Fruit fly (Drosophila melanogaster) whole organism, embryonic: ENCODE results near the gene CG14153.

ENCODE experiments used
- ATbp ChIP-seq: fragments of 200-800 bp; sonication (Bioruptor generic); optimal IDR thresholded peaks from 2 replicates; lab custom pipeline; 2017; ENCODE audit warnings: missing biosample characterization, mild to moderate bottlenecking, missing genetic modification characterization, missing genetic modification reagents
- Ada2b ChIP-seq: fragments of 200-800 bp; sonication (Bioruptor generic); IDR thresholded peaks from 2 replicates; pipeline ENCODE4 v1.3.6; 2022; ENCODE audit warnings: missing biosample characterization, missing genetic modification characterization
- Bgb ChIP-seq: fragments of 200-800 bp; sonication (Bioruptor generic); IDR thresholded peaks from 2 replicates; pipeline ENCODE4 v1.3.6; 2022; ENCODE audit warnings: missing biosample characterization, missing genetic modification characterization; ENCODE audit not compliant: partially characterized antibody
- CG10979 ChIP-seq: fragments of 200-800 bp; sonication (Bioruptor generic); optimal IDR thresholded peaks from 2 replicates; lab custom pipeline; 2018; ENCODE audit warnings: missing biosample characterization, mild to moderate bottlenecking, missing genetic modification characterization, moderate library complexity
- CG1233 ChIP-seq: fragments of 200-800 bp; sonication (Bioruptor generic); optimal IDR thresholded peaks from 4 replicates; lab custom pipeline; 2018; ENCODE audit warnings: missing biosample characterization, mild to moderate bottlenecking, missing genetic modification characterization
- CG13894 ChIP-seq: fragments of 200-800 bp; sonication (Bioruptor generic); optimal IDR thresholded peaks from 3 replicates; lab custom pipeline; 2018; ENCODE audit warnings: missing biosample characterization, mild to moderate bottlenecking, missing genetic modification characterization, moderate library complexity
- CG15514 ChIP-seq: fragments of 200-800 bp; sonication (Bioruptor generic); optimal IDR thresholded peaks from 3 replicates; lab custom pipeline; 2017; ENCODE audit warnings: missing biosample characterization, missing genetic modification characterization, mild to moderate bottlenecking, moderate library complexity, missing genetic modification reagents
- CG2129 ChIP-seq: fragments of 200-800 bp; sonication (Bioruptor generic); IDR thresholded peaks from 2 replicates; pipeline ENCODE4 v1.3.6; 2022; ENCODE audit warnings: missing biosample characterization, missing genetic modification characterization; ENCODE audit not compliant: partially characterized antibody
- CG2678 ChIP-seq: fragments of 200-800 bp; sonication (Bioruptor generic); optimal IDR thresholded peaks from 3 replicates; lab custom pipeline; 2019; ENCODE audit warnings: missing biosample characterization, mild to moderate bottlenecking, missing genetic modification characterization, moderate library complexity
- CG31441 ChIP-seq: fragments of 200-800 bp; sonication (Bioruptor generic); IDR thresholded peaks from 2 replicates; pipeline ENCODE4 v1.3.6; 2022; ENCODE audit warnings: missing biosample characterization, missing genetic modification characterization
- CG3281 ChIP-seq: fragments of 200-800 bp; sonication (Bioruptor generic); optimal IDR thresholded peaks from 3 replicates; lab custom pipeline; 2017; ENCODE audit warnings: missing biosample characterization, mild to moderate bottlenecking, missing genetic modification characterization
- CG33557 ChIP-seq: fragments of 200-800 bp; sonication (Bioruptor generic); optimal IDR thresholded peaks from 2 replicates; lab custom pipeline; 2019; ENCODE audit warnings: missing biosample characterization, mild to moderate bottlenecking, missing genetic modification characterization, moderate library complexity
- CG34224 ChIP-seq: fragments of 200-800 bp; sonication (Bioruptor generic); IDR thresholded peaks from 3 replicates; pipeline ENCODE4 v1.3.6; 2022; ENCODE audit warnings: missing biosample characterization, missing genetic modification characterization; ENCODE audit not compliant: partially characterized antibody
- CG43689 ChIP-seq: fragments of 200-800 bp; sonication (Bioruptor generic); IDR thresholded peaks from 2 replicates; pipeline ENCODE4 v1.3.6; 2022; ENCODE audit warnings: missing biosample characterization, missing genetic modification characterization
- CG8089 ChIP-seq: fragments of 200-800 bp; sonication (Bioruptor generic); optimal IDR thresholded peaks from 3 replicates; lab custom pipeline; 2016; ENCODE audit warnings: missing biosample characterization, missing genetic modification characterization
- CG8290 ChIP-seq, 3 experiments: fragments of 200-800 bp; sonication (Bioruptor generic); optimal IDR thresholded peaks; 2 replicates each; lab custom pipeline; 2016 to 2019; ENCODE audit warnings: missing biosample characterization in 3 of 3, missing genetic modification characterization in 3 of 3, mild to moderate bottlenecking in 2 of 3, moderate library complexity in 1 of 3
- CG8359 ChIP-seq: fragments of 200-800 bp; sonication (Bioruptor generic); optimal IDR thresholded peaks from 2 replicates; lab custom pipeline; 2017; ENCODE audit warnings: missing biosample characterization, mild to moderate bottlenecking, missing genetic modification characterization, borderline replicate concordance
- CG8478 ChIP-seq: fragments of >200 bp; optimal IDR thresholded peaks from 2 replicates; lab custom pipeline; 2018
- CG8944 ChIP-seq: fragments of 200-800 bp; sonication (Bioruptor generic); optimal IDR thresholded peaks from 3 replicates; lab custom pipeline; 2016; ENCODE audit warnings: missing biosample characterization, missing genetic modification characterization
- Dll ChIP-seq: fragments of 200-800 bp; sonication (Bioruptor generic); IDR thresholded peaks from 4 replicates; pipeline ENCODE4 v1.3.6; 2022; ENCODE audit warnings: missing biosample characterization, missing genetic modification characterization; ENCODE audit not compliant: partially characterized antibody
- Doc3 ChIP-seq: fragments of 200-800 bp; sonication (Bioruptor generic); IDR thresholded peaks from 3 replicates; pipeline ENCODE4 v1.3.6; 2022; ENCODE audit warnings: missing biosample characterization, missing genetic modification characterization; ENCODE audit not compliant: partially characterized antibody
- Dref ChIP-seq: fragments of 200-800 bp; sonication (Bioruptor generic); IDR thresholded peaks from 2 replicates; pipeline ENCODE4 v1.3.6; 2022; ENCODE audit warnings: missing biosample characterization, missing genetic modification characterization
- E2f1 ChIP-seq: fragments of 200-800 bp; sonication (Bioruptor generic); IDR thresholded peaks from 2 replicates; pipeline ENCODE4 v1.3.6; 2022; ENCODE audit warnings: missing biosample characterization, missing genetic modification characterization
- E2f2 ChIP-seq: fragments of 200-800 bp; sonication (Bioruptor generic); IDR thresholded peaks from 2 replicates; pipeline ENCODE4 v1.3.6; 2022; ENCODE audit warnings: missing biosample characterization, missing genetic modification characterization
- Elba2 ChIP-seq: fragments of 200-800 bp; sonication (Bioruptor generic); optimal IDR thresholded peaks from 3 replicates; lab custom pipeline; 2016; ENCODE audit warnings: missing biosample characterization, missing genetic modification characterization
- Meics ChIP-seq: fragments of 200-800 bp; sonication (Bioruptor generic); optimal IDR thresholded peaks from 2 replicates; lab custom pipeline; 2017; ENCODE audit warnings: missing biosample characterization, mild to moderate bottlenecking, missing genetic modification characterization
- PHDP ChIP-seq: fragments of 200-800 bp; sonication (Bioruptor generic); optimal IDR thresholded peaks from 3 replicates; lab custom pipeline; 2018; ENCODE audit warnings: missing biosample characterization, mild to moderate bottlenecking, missing genetic modification characterization, moderate library complexity
- Rfx ChIP-seq: fragments of 200-800 bp; sonication (Bioruptor generic); IDR thresholded peaks from 2 replicates; pipeline ENCODE4 v1.3.6; 2022; ENCODE audit warnings: missing biosample characterization, missing genetic modification characterization
- Side ChIP-seq: fragments of 200-800 bp; sonication (Bioruptor generic); optimal IDR thresholded peaks from 2 replicates; lab custom pipeline; 2016; ENCODE audit warnings: missing biosample characterization, missing genetic modification characterization
- Sry-β ChIP-seq: fragments of 200-800 bp; sonication (Bioruptor generic); optimal IDR thresholded peaks from 2 replicates; lab custom pipeline; 2018; ENCODE audit warnings: missing biosample characterization, mild to moderate bottlenecking, missing genetic modification characterization, moderate library complexity
- Sry-δ ChIP-seq: fragments of 200-800 bp; sonication (Bioruptor generic); optimal IDR thresholded peaks from 2 replicates; lab custom pipeline; 2016; ENCODE audit warnings: missing biosample characterization, missing genetic modification characterization
- Stat92E ChIP-seq, 3 experiments: fragments of >200 bp in 2 of 3; fragments of 200-800 bp in 1 of 3; sonication (Bioruptor generic) in 1 of 3; optimal IDR thresholded peaks; 2 replicates each; lab custom pipeline; 2017 to 2019; ENCODE audit warnings: missing biosample characterization in 3 of 3, missing genetic modification characterization in 3 of 3, mild to moderate bottlenecking in 1 of 3, moderate library complexity in 1 of 3
- TFAM ChIP-seq: fragments of 200-800 bp; sonication (Bioruptor generic); optimal IDR thresholded peaks from 2 replicates; lab custom pipeline; 2017; ENCODE audit warnings: missing biosample characterization, missing genetic modification characterization, inconsistent platforms
- Trl ChIP-seq, 3 experiments: fragments of >200 bp in 2 of 3; fragments of 200-800 bp in 1 of 3; sonication (Bioruptor generic) in 1 of 3; optimal IDR thresholded peaks; 2 replicates in 1 of 3; 3 replicates in 2 of 3; lab custom pipeline; 2016 to 2017; ENCODE audit warnings: missing biosample characterization in 1 of 3, missing genetic modification characterization in 1 of 3
- YL-1 ChIP-seq: fragments of 200-800 bp; sonication (Bioruptor generic); optimal IDR thresholded peaks from 3 replicates; lab custom pipeline; 2017; ENCODE audit warnings: missing biosample characterization, mild to moderate bottlenecking, missing genetic modification characterization
- ap ChIP-seq: fragments of 200-800 bp; sonication (Bioruptor generic); IDR thresholded peaks from 2 replicates; pipeline ENCODE4 v1.3.6; 2022; ENCODE audit warnings: missing biosample characterization, missing genetic modification characterization
- cato ChIP-seq: fragments of 200-800 bp; sonication (Bioruptor generic); optimal IDR thresholded peaks from 2 replicates; lab custom pipeline; 2016; ENCODE audit warnings: missing biosample characterization, missing genetic modification characterization, borderline replicate concordance
- cwo ChIP-seq: fragments of 200-800 bp; sonication (Bioruptor generic); optimal IDR thresholded peaks from 3 replicates; lab custom pipeline; 2017; ENCODE audit warnings: missing biosample characterization, missing genetic modification characterization, mild to moderate bottlenecking, moderate library complexity, missing genetic modification reagents
- fru ChIP-seq: fragments of >200 bp; optimal IDR thresholded peaks from 2 replicates; lab custom pipeline; 2017
- her ChIP-seq: fragments of 200-800 bp; sonication (Bioruptor generic); optimal IDR thresholded peaks from 2 replicates; lab custom pipeline; 2016; ENCODE audit warnings: missing biosample characterization, missing genetic modification characterization
- mld ChIP-seq: fragments of 200-800 bp; sonication (Bioruptor generic); IDR thresholded peaks from 3 replicates; pipeline ENCODE4 v1.3.6; 2022; ENCODE audit warnings: missing biosample characterization, missing genetic modification characterization; ENCODE audit not compliant: partially characterized antibody
- pan ChIP-seq, 4 experiments: fragments of >200 bp in 3 of 4; fragments of 200-800 bp in 1 of 4; sonication (Bioruptor generic) in 1 of 4; optimal IDR thresholded peaks in 3 of 4; IDR thresholded peaks in 1 of 4; 2 replicates each; pipeline versions ENCODE4 v1.3.6 to Lab custom; 2017 to 2022; ENCODE audit warnings: missing biosample characterization in 2 of 4, missing genetic modification characterization in 2 of 4, mixed read lengths in 1 of 4
- psq ChIP-seq: fragments of 200-800 bp; sonication (Bioruptor generic); optimal IDR thresholded peaks from 2 replicates; lab custom pipeline; 2017; ENCODE audit warnings: missing biosample characterization, missing genetic modification characterization
- sc ChIP-seq, 3 experiments: fragments of >200 bp in 2 of 3; fragments of 200-800 bp in 1 of 3; sonication (Bioruptor generic) in 1 of 3; optimal IDR thresholded peaks; 2 replicates in 2 of 3; 3 replicates in 1 of 3; lab custom pipeline; 2017; ENCODE audit warnings: mild to moderate bottlenecking in 1 of 3, missing biosample characterization in 1 of 3, missing genetic modification characterization in 1 of 3, missing genetic modification reagents in 1 of 3
- seq ChIP-seq: fragments of 200-800 bp; sonication (Bioruptor generic); IDR thresholded peaks from 2 replicates; pipeline ENCODE4 v1.3.6; 2022; ENCODE audit warnings: missing biosample characterization, missing genetic modification characterization
- stc ChIP-seq: fragments of 200-800 bp; sonication (Bioruptor generic); IDR thresholded peaks from 2 replicates; pipeline ENCODE4 v1.3.6; 2022; ENCODE audit warnings: missing biosample characterization, missing genetic modification characterization
- tap ChIP-seq: fragments of 200-800 bp; optimal IDR thresholded peaks from 3 replicates; lab custom pipeline; 2019; ENCODE audit warnings: missing biosample characterization, mild to moderate bottlenecking, missing genetic modification characterization, moderate library complexity
- unc-4 ChIP-seq: fragments of 200-800 bp; sonication (Bioruptor generic); IDR thresholded peaks from 2 replicates; pipeline ENCODE4 v1.3.6; 2022; ENCODE audit warnings: missing biosample characterization, missing genetic modification characterization; ENCODE audit not compliant: partially characterized antibody

Gene CG14153

DNA sequence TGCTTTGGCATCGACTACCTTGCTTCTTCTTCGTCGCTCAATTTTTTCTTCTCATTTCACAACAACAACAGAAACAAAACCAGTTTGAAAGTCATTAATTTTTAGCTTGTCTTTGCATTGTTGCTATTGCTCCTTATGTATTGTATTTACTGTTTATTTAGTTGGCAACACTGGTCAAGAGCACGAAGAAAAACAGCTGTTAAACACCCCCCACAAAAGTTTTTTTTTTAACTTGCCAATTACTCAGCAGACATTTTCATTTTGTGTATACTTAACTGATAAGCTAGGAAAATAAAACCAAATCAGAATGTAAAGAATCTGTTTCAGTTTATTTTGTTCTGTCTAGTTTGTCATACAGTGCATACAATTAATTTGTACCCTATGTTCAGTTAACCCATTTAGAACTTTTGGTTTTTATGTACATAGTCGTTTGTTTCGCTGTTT lies 36.4 kb downstream of the CG14153 start (continued):
- no peak for TF ChIP-seq CG43689
- no peak for TF ChIP-seq Bgb
- TF ChIP-seq Rfx, result 0 out of 2 replicates have a peak, but pooled peaks have one; percentile 43
- TF ChIP-seq Stat92E (GFP tag; optimal IDR thresholded peaks at IDR 0.05; lab: Kevin White, UChicago), result no peak
- TF ChIP-seq CG13894 (tag; lab: Kevin White, UChicago), result no peak
- no peak for TF ChIP-seq CG8359 (GFP tag; lab: Kevin White, UChicago)
- no peak for TF ChIP-seq cwo (GFP tag; lab: Kevin White, UChicago)
- TF ChIP-seq CG1233 (GFP tag; lab: Kevin White, UChicago), result no peak
- no peak for TF ChIP-seq unc-4 (GFP tag; lab: Robert Waterston, UW)
- TF ChIP-seq Sry-β, result no peak
- TF ChIP-seq E2f2 (GFP tag; lab: Robert Waterston, UW), result no peak
- no peak for TF ChIP-seq tap (tag; lab: Kevin White, UChicago)
- peak; percentile 8 for TF ChIP-seq Meics (GFP tag; lab: Kevin White, UChicago)
- no peak for TF ChIP-seq Dll (GFP tag; lab: Robert Waterston, UW)
- no peak for TF ChIP-seq TFAM (GFP tag; lab: Kevin White, UChicago)
- TF ChIP-seq seq (GFP tag; lab: Robert Waterston, UW), result peak; percentile 61
- no peak for TF ChIP-seq CG34224 (GFP tag; lab: Robert Waterston, UW)
- TF ChIP-seq sc (optimal IDR thresholded peaks at IDR 0.05; lab: Kevin White, UChicago), result no peak
- TF ChIP-seq sc (GFP tag; optimal IDR thresholded peaks at IDR 0.05; lab: Kevin White, UChicago), result no peak
- TF ChIP-seq E2f1, result no peak
- no peak for TF ChIP-seq mld (GFP tag; lab: Robert Waterston, UW)
- TF ChIP-seq CG31441 (GFP tag; lab: Robert Waterston, UW), result peak; percentile 42
- TF ChIP-seq CG15514 (GFP tag; lab: Kevin White, UChicago), result peak; percentile 6
- TF ChIP-seq Doc3 (GFP tag; lab: Robert Waterston, UW), result no peak
- TF ChIP-seq psq (GFP tag; lab: Kevin White, UChicago), result no peak
- TF ChIP-seq Side (GFP tag; lab: Kevin White, UChicago), result no peak
- TF ChIP-seq pan (optimal IDR thresholded peaks at IDR 0.05; lab: Kevin White, UChicago), result no peak
- TF ChIP-seq pan (GFP tag; optimal IDR thresholded peaks at IDR 0.05 in 1 of 2, IDR thresholded peaks at IDR 0.05 in 1 of 2), result peak in 1 of 2 experiments; percentile 42
- no peak for TF ChIP-seq CG8089 (GFP tag; lab: Kevin White, UChicago)
- TF ChIP-seq CG8478 (lab: Kevin White, UChicago), result no peak
- no peak for TF ChIP-seq cato (GFP tag; lab: Kevin White, UChicago)
- no peak for TF ChIP-seq Trl (optimal IDR thresholded peaks at IDR 0.05; lab: Kevin White, UChicago)
- TF ChIP-seq Trl (GFP tag; optimal IDR thresholded peaks at IDR 0.05; lab: Kevin White, UChicago), result no peak
- peak; percentile 53 for TF ChIP-seq CG3281 (GFP tag; lab: Kevin White, UChicago)
- no peak for TF ChIP-seq CG8944 (GFP tag; lab: Kevin White, UChicago)
- no peak for TF ChIP-seq YL-1
- peak; percentile 4 for TF ChIP-seq ATbp (GFP tag; lab: Kevin White, UChicago)
- no peak for TF ChIP-seq fru
- TF ChIP-seq CG10979 (tag; lab: Kevin White, UChicago), result no peak
- TF ChIP-seq CG8290 (GFP tag; optimal IDR thresholded peaks at IDR 0.05; lab: Kevin White, UChicago), result no peak
- TF ChIP-seq CG8290 (tag; optimal IDR thresholded peaks at IDR 0.05; lab: Kevin White, UChicago), result no peak
- TF ChIP-seq Dref, result no peak
- TF ChIP-seq CG2129 (GFP tag; lab: Robert Waterston, UW), result no peak
- no peak for TF ChIP-seq ap (GFP tag; lab: Robert Waterston, UW)
- TF ChIP-seq PHDP, result peak; percentile 49
- no peak for TF ChIP-seq her (GFP tag; lab: Kevin White, UChicago)
- no peak for TF ChIP-seq Elba2 (GFP tag; lab: Kevin White, UChicago)
- peak; percentile 51 for TF ChIP-seq CG2678 (tag; lab: Kevin White, UChicago)
- no peak for TF ChIP-seq CG33557
- TF ChIP-seq stc (GFP tag; lab: Robert Waterston, UW), result 0 out of 2 replicates have a peak, but pooled peaks have one; percentile 10
- peak; percentile 33; the same call in 1 of the 2 replicates for TF ChIP-seq Ada2b (GFP tag; lab: Robert Waterston, UW)
- no peak for TF ChIP-seq Sry-δ (GFP tag; lab: Kevin White, UChicago)
